Worm (Caenorhabditis elegans) whole organism, L2 larva: Measurements from ENCODE around the gene srt-63.

Source experiments
- C34F6.9 ChIP-seq: fragments of 150-350 bp; optimal IDR thresholded peaks from 2 replicates; lab custom pipeline; 2014; ENCODE audit warnings: missing biosample characterization, missing genetic modification characterization
- F13H6.1 ChIP-seq: sonication (generic microtip); optimal IDR thresholded peaks from 2 replicates; lab custom pipeline; 2016; ENCODE audit warnings: missing genetic modification characterization, missing compliant biosample characterization
- R02D3.7 ChIP-seq: fragments of 150-350 bp; optimal IDR thresholded peaks from 2 replicates; lab custom pipeline; 2014; ENCODE audit warnings: missing biosample characterization, missing genetic modification characterization
- ZK546.5 ChIP-seq: sonication (generic microtip); optimal IDR thresholded peaks from 2 replicates; lab custom pipeline; 2017; ENCODE audit warnings: missing biosample characterization, missing genetic modification characterization
- aly-2 ChIP-seq: fragments of 150-350 bp; optimal IDR thresholded peaks from 2 replicates; lab custom pipeline; 2014; ENCODE audit warnings: missing biosample characterization, missing genetic modification characterization
- ama-1 ChIP-seq: fragments of 150-350 bp; optimal IDR thresholded peaks from 2 replicates; lab custom pipeline; 2018; ENCODE audit warnings: inconsistent platforms
- ceh-16 ChIP-seq: fragments of 150-350 bp; optimal IDR thresholded peaks from 2 replicates; lab custom pipeline; 2014; ENCODE audit warnings: missing biosample characterization, missing genetic modification characterization
- crh-2 ChIP-seq: sonication (generic microtip); optimal IDR thresholded peaks from 2 replicates; lab custom pipeline; 2017; ENCODE audit warnings: missing biosample characterization, missing genetic modification characterization
- dmd-4 ChIP-seq: sonication (generic microtip); optimal IDR thresholded peaks from 2 replicates; lab custom pipeline; 2017; ENCODE audit warnings: missing biosample characterization, missing genetic modification characterization
- elt-1 ChIP-seq: fragments of 150-350 bp; optimal IDR thresholded peaks from 2 replicates; lab custom pipeline; 2014; ENCODE audit warnings: missing biosample characterization, missing genetic modification characterization
- elt-3 ChIP-seq: sonication (generic microtip); optimal IDR thresholded peaks from 2 replicates; lab custom pipeline; 2017; ENCODE audit warnings: missing biosample characterization, missing genetic modification characterization
- fos-1 ChIP-seq: fragments of 150-350 bp; optimal IDR thresholded peaks from 2 replicates; lab custom pipeline; 2014; ENCODE audit warnings: missing biosample characterization, missing genetic modification characterization
- gmeb-1 ChIP-seq: fragments of 150-350 bp; optimal IDR thresholded peaks from 2 replicates; lab custom pipeline; 2014; ENCODE audit warnings: missing biosample characterization, missing genetic modification characterization
- lin-11 ChIP-seq: fragments of 150-350 bp; sonication (generic microtip); optimal IDR thresholded peaks from 2 replicates; lab custom pipeline; 2014; ENCODE audit warnings: missing biosample characterization, missing genetic modification characterization, inconsistent platforms, mixed read lengths
- lin-13 ChIP-seq: fragments of 150-350 bp; optimal IDR thresholded peaks from 2 replicates; lab custom pipeline; 2014; ENCODE audit warnings: missing biosample characterization, missing genetic modification reagents, missing genetic modification characterization
- lsy-2 ChIP-seq, 2 experiments: fragments of 150-350 bp in 1 of 2; sonication (generic microtip) in 1 of 2; optimal IDR thresholded peaks; 2 replicates each; lab custom pipeline; 2014 to 2017; ENCODE audit warnings: missing biosample characterization in 2 of 2, missing genetic modification characterization in 2 of 2
- mab-5 ChIP-seq: fragments of 150-350 bp; optimal IDR thresholded peaks from 2 replicates; lab custom pipeline; 2014; ENCODE audit warnings: missing biosample characterization, missing genetic modification characterization
- mbf-1 ChIP-seq: sonication (generic microtip); optimal IDR thresholded peaks from 2 replicates; lab custom pipeline; 2017; ENCODE audit warnings: missing biosample characterization, missing genetic modification characterization
- mdl-1 ChIP-seq, 2 experiments: fragments of 150-350 bp in 1 of 2; sonication (generic microtip) in 1 of 2; optimal IDR thresholded peaks; 2 replicates each; lab custom pipeline; 2017; ENCODE audit warnings: missing biosample characterization in 2 of 2, missing genetic modification characterization in 2 of 2
- nhr-10 ChIP-seq: sonication (generic microtip); optimal IDR thresholded peaks from 2 replicates; lab custom pipeline; 2017; ENCODE audit warnings: missing biosample characterization, missing genetic modification characterization
- nhr-12 ChIP-seq: fragments of 150-350 bp; optimal IDR thresholded peaks from 2 replicates; lab custom pipeline; 2014; ENCODE audit warnings: missing biosample characterization, missing genetic modification characterization
- nhr-129 ChIP-seq: fragments of 150-350 bp; optimal IDR thresholded peaks from 2 replicates; lab custom pipeline; 2014; ENCODE audit warnings: missing biosample characterization, missing genetic modification characterization
- nhr-23 ChIP-seq: fragments of 150-350 bp; optimal IDR thresholded peaks from 2 replicates; lab custom pipeline; 2014; ENCODE audit warnings: missing biosample characterization, missing genetic modification reagents, missing genetic modification characterization
- nhr-237 ChIP-seq: fragments of 150-350 bp; optimal IDR thresholded peaks from 2 replicates; lab custom pipeline; 2014; ENCODE audit warnings: missing biosample characterization, missing genetic modification characterization
- nhr-25 ChIP-seq: fragments of 150-350 bp; sonication (generic microtip); optimal IDR thresholded peaks from 3 replicates; lab custom pipeline; 2014; ENCODE audit warnings: missing biosample characterization, missing genetic modification characterization
- nhr-6 ChIP-seq: fragments of 150-350 bp; optimal IDR thresholded peaks from 2 replicates; lab custom pipeline; 2014; ENCODE audit warnings: missing biosample characterization, missing genetic modification characterization
- nhr-77 ChIP-seq: fragments of 150-350 bp; optimal IDR thresholded peaks from 2 replicates; lab custom pipeline; 2014; ENCODE audit warnings: missing biosample characterization, missing genetic modification characterization
- sem-4 ChIP-seq: fragments of 150-350 bp; optimal IDR thresholded peaks from 2 replicates; lab custom pipeline; 2014; ENCODE audit warnings: missing biosample characterization, missing genetic modification reagents, missing genetic modification characterization
- skn-1 ChIP-seq: sonication (generic microtip); optimal IDR thresholded peaks from 2 replicates; lab custom pipeline; 2017; ENCODE audit warnings: missing biosample characterization, missing genetic modification characterization
- sma-3 ChIP-seq: sonication (generic microtip); optimal IDR thresholded peaks from 2 replicates; lab custom pipeline; 2016; ENCODE audit warnings: missing genetic modification reagents, missing genetic modification characterization, missing compliant biosample characterization
- sma-9 ChIP-seq, 2 experiments: fragments of 150-350 bp in 1 of 2; sonication (generic microtip) in 1 of 2; optimal IDR thresholded peaks; 2 replicates each; lab custom pipeline; 2014 to 2016; ENCODE audit warnings: missing genetic modification characterization in 2 of 2, mild to moderate bottlenecking in 1 of 2, missing biosample characterization in 1 of 2, missing compliant biosample characterization in 1 of 2, missing genetic modification reagents in 1 of 2, moderate library complexity in 1 of 2
- snpc-4 ChIP-seq: fragments of 150-350 bp; optimal IDR thresholded peaks from 2 replicates; lab custom pipeline; 2014; ENCODE audit warnings: missing biosample characterization, missing genetic modification characterization
- unc-39 ChIP-seq: fragments of 150-350 bp; optimal IDR thresholded peaks from 2 replicates; lab custom pipeline; 2014; ENCODE audit warnings: missing biosample characterization, missing genetic modification characterization
- unc-55 ChIP-seq: fragments of 150-350 bp; sonication (generic microtip); optimal IDR thresholded peaks from 3 replicates; lab custom pipeline; 2014; ENCODE audit warnings: missing biosample characterization, missing genetic modification reagents, missing genetic modification characterization
- unc-62 ChIP-seq: fragments of 150-350 bp; optimal IDR thresholded peaks from 2 replicates; lab custom pipeline; 2014; ENCODE audit warnings: missing biosample characterization, missing genetic modification reagents, missing genetic modification characterization
- ztf-1 ChIP-seq: fragments of 200-800 bp; sonication (Bioruptor generic); conservative IDR thresholded peaks from 2 replicates; pipeline ENCODE4 v1.3.6; 2022; ENCODE audit warnings: missing genetic modification characterization, missing compliant biosample characterization
- ztf-11 ChIP-seq: sonication (generic microtip); optimal IDR thresholded peaks from 2 replicates; lab custom pipeline; 2017; ENCODE audit warnings: missing biosample characterization, missing genetic modification characterization
- ztf-4 ChIP-seq: fragments of 150-350 bp; optimal IDR thresholded peaks from 2 replicates; lab custom pipeline; 2014; ENCODE audit warnings: missing biosample characterization, missing genetic modification characterization

srt-63 gene

ce11 chrV:3236610-3237009 is 19.3 kb downstream of the srt-63 start, which contains the start of the genes K08D9.9 and str-16:
K08D9.9 (minus strand) TSS chrV:3236710.
str-16 (plus strand) TSS chrV:3236875.
- TF ChIP-seq nhr-129 (no peak), dmd-4 (tag; lab: Kevin White, UChicago) (no peak), ama-1 (lab: Kevin White, UChicago) (no peak), mdl-1 (tag; optimal IDR thresholded peaks at IDR 0.05; lab: Kevin White, UChicago) (no peak), ztf-4 (tag; lab: Kevin White, UChicago) (no peak), mbf-1 (tag; lab: Kevin White, UChicago) (no peak), gmeb-1 (tag; lab: Kevin White, UChicago) (no peak), nhr-10 (tag; lab: Kevin White, UChicago) (no peak), lin-13 (GFP tag; lab: Kevin White, UChicago) (no peak), unc-62 (GFP tag; lab: Kevin White, UChicago) (no peak), R02D3.7 (tag; lab: Kevin White, UChicago) (no peak), F13H6.1 (no peak), nhr-12 (tag; lab: Kevin White, UChicago) (no peak), ZK546.5 (no peak), nhr-77 (no peak), snpc-4 (tag; lab: Kevin White, UChicago) (no peak), nhr-237 (tag; lab: Kevin White, UChicago) (no peak)

ce11 chrV:3234887-3235286 is 21.1 kb downstream of the srt-63 start, which contains the start of gene K08D9.6:
K08D9.6 (minus strand) TSS chrV:3234987.
- TF ChIP-seq ztf-1 (GFP tag; lab: Robert Waterston, UW) = no peak
- no peak for TF ChIP-seq sma-9 (GFP tag; optimal IDR thresholded peaks at IDR 0.05; lab: Kevin White, UChicago)
- TF ChIP-seq sma-9 (tag; optimal IDR thresholded peaks at IDR 0.05; lab: Kevin White, UChicago) = no peak
- TF ChIP-seq nhr-12 (tag; lab: Kevin White, UChicago) = no peak
- TF ChIP-seq aly-2 (tag; lab: Kevin White, UChicago) = no peak
- TF ChIP-seq elt-1 (tag; lab: Kevin White, UChicago) = no peak
- no peak for TF ChIP-seq mab-5 (tag; lab: Kevin White, UChicago)
- no peak for TF ChIP-seq lsy-2 (tag; optimal IDR thresholded peaks at IDR 0.05; lab: Kevin White, UChicago)
- no peak for TF ChIP-seq ZK546.5
- TF ChIP-seq sem-4 = no peak
- TF ChIP-seq elt-3 (tag; lab: Kevin White, UChicago) = no peak
- no peak for TF ChIP-seq ztf-11 (tag; lab: Kevin White, UChicago)
- TF ChIP-seq unc-39 (tag; lab: Kevin White, UChicago) = no peak
- no peak for TF ChIP-seq ama-1 (lab: Kevin White, UChicago)
- TF ChIP-seq lin-11 (tag; lab: Kevin White, UChicago) = no peak
- no peak for TF ChIP-seq fos-1 (tag; lab: Kevin White, UChicago)
- TF ChIP-seq nhr-237 (tag; lab: Kevin White, UChicago) = no peak
- TF ChIP-seq C34F6.9 (tag; lab: Kevin White, UChicago) = no peak
- no peak for TF ChIP-seq F13H6.1

DNA sequence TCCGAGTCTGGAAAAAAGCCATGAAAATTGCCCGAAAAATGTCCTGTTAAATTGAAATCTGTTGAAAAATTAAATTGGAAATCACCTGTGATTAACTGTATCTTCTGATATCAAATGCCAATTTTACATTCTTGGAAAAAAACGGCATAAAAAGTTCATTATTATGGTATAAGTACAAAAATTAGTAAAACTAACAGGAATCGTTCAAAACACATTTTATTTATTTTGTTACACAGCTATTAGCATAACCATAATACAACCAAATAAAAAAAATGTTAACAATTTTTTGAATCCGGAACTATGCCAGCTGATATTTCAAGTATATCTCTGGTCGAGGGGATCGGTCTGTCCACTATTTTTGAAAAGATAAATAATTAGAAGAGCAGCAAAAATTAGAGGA is 25.4 kb downstream of the srt-63 start, which contains the start of gene K08D9.10:
TSS of gene K08D9.10 (plus strand) at position 301 of the 400 bp plus-strand sequence.
- TF ChIP-seq dmd-4 (tag; lab: Kevin White, UChicago) = no peak
- TF ChIP-seq mdl-1 (tag; optimal IDR thresholded peaks at IDR 0.05; lab: Kevin White, UChicago) = no peak
- no peak for TF ChIP-seq nhr-10 (tag; lab: Kevin White, UChicago)
- TF ChIP-seq fos-1 (tag; lab: Kevin White, UChicago) = no peak
- no peak for TF ChIP-seq nhr-25 (tag; lab: Kevin White, UChicago)
- TF ChIP-seq C34F6.9 (tag; lab: Kevin White, UChicago) = no peak
- no peak for TF ChIP-seq ztf-1 (GFP tag; lab: Robert Waterston, UW)
- no peak for TF ChIP-seq nhr-129
- no peak for TF ChIP-seq ztf-11 (tag; lab: Kevin White, UChicago)
- no peak for TF ChIP-seq lin-13 (GFP tag; lab: Kevin White, UChicago)
- TF ChIP-seq nhr-77 = no peak
- TF ChIP-seq unc-55 = no peak
- TF ChIP-seq, all 48 proteins: peak for 0

ce11 chrV:3230150-3230549 is 25.8 kb downstream of the srt-63 start:
- no peak for TF ChIP-seq lin-13 (GFP tag; lab: Kevin White, UChicago)
- TF ChIP-seq nhr-129 = no peak
- TF ChIP-seq nhr-25 (tag; lab: Kevin White, UChicago) = no peak
- TF ChIP-seq ZK546.5 = no peak
- no peak for TF ChIP-seq lin-11 (tag; lab: Kevin White, UChicago)
- no peak for TF ChIP-seq elt-3 (tag; lab: Kevin White, UChicago)
- TF ChIP-seq sma-3 (GFP tag; lab: Kevin White, UChicago) = no peak
- TF ChIP-seq nhr-23 (tag; lab: Kevin White, UChicago) = no peak
- no peak for TF ChIP-seq C34F6.9 (tag; lab: Kevin White, UChicago)
- no peak for TF ChIP-seq crh-2 (tag; lab: Kevin White, UChicago)
- TF ChIP-seq elt-1 (tag; lab: Kevin White, UChicago) = no peak
- TF ChIP-seq mab-5 (tag; lab: Kevin White, UChicago) = no peak
- no peak for TF ChIP-seq snpc-4 (tag; lab: Kevin White, UChicago)
- TF ChIP-seq nhr-237 (tag; lab: Kevin White, UChicago) = no peak
- no peak for TF ChIP-seq ztf-11 (tag; lab: Kevin White, UChicago)
- TF ChIP-seq skn-1 (tag; lab: Kevin White, UChicago) = no peak
- TF ChIP-seq ceh-16 (tag; lab: Kevin White, UChicago) = no peak
- TF ChIP-seq nhr-77 = no peak
- no peak for TF ChIP-seq nhr-6 (tag; lab: Kevin White, UChicago)
